Fruit fly (Drosophila melanogaster) whole organism, embryonic: ENCODE results near the gene Nasp.
A peak's percentile ranks its signal among the peaks of the same experiment; 100 is the strongest.

Experiments used
- Atf-2 ChIP-seq: fragments of 200-800 bp; sonication (Bioruptor generic); optimal IDR thresholded peaks from 2 replicates; lab custom pipeline; 2016; ENCODE audit warnings: missing biosample characterization, missing genetic modification characterization
- Awh ChIP-seq: fragments of 200-800 bp; sonication (Bioruptor generic); IDR thresholded peaks from 2 replicates; pipeline ENCODE4, ENCODE4 v1.3.6; 2022; ENCODE audit warnings: missing biosample characterization, missing genetic modification characterization
- CG10147 ChIP-seq: fragments of 200-800 bp; sonication (Bioruptor generic); optimal IDR thresholded peaks from 2 replicates; lab custom pipeline; 2019; ENCODE audit warnings: missing biosample characterization, mild to moderate bottlenecking, missing genetic modification characterization, moderate library complexity
- CG11398 ChIP-seq: fragments of 200-800 bp; sonication (Bioruptor generic); optimal IDR thresholded peaks from 2 replicates; lab custom pipeline; 2016; ENCODE audit warnings: missing biosample characterization, missing genetic modification characterization
- CG11560 ChIP-seq: fragments of 200-800 bp; sonication (Bioruptor generic); IDR thresholded peaks from 3 replicates; pipeline ENCODE4 v1.3.6; 2022; ENCODE audit warnings: missing biosample characterization, missing genetic modification characterization
- CG12104 ChIP-seq: fragments of 200-800 bp; sonication (Bioruptor generic); optimal IDR thresholded peaks from 3 replicates; lab custom pipeline; 2016; ENCODE audit warnings: missing biosample characterization, missing genetic modification characterization
- CG12155 ChIP-seq: fragments of 200-800 bp; sonication (Bioruptor generic); optimal IDR thresholded peaks from 3 replicates; lab custom pipeline; 2016; ENCODE audit warnings: missing biosample characterization, missing genetic modification characterization
- CG12299 ChIP-seq: fragments of 200-800 bp; sonication (Bioruptor generic); optimal IDR thresholded peaks from 2 replicates; lab custom pipeline; 2018; ENCODE audit warnings: missing biosample characterization, mild to moderate bottlenecking, missing genetic modification characterization
- CG12942 ChIP-seq: fragments of 200-800 bp; sonication (Bioruptor generic); optimal IDR thresholded peaks from 3 replicates; lab custom pipeline; 2016; ENCODE audit warnings: missing biosample characterization, missing genetic modification characterization
- CG14441 ChIP-seq: fragments of 200-800 bp; sonication (Bioruptor generic); IDR thresholded peaks from 2 replicates; pipeline ENCODE4 v1.3.6; 2022; ENCODE audit warnings: missing biosample characterization, missing genetic modification characterization
- CG14667 ChIP-seq: fragments of 200-800 bp; sonication (Bioruptor generic); IDR thresholded peaks from 2 replicates; pipeline ENCODE4 v1.3.6; 2022; ENCODE audit warnings: missing biosample characterization, missing genetic modification characterization
- CG15269 ChIP-seq: fragments of 200-800 bp; sonication (Bioruptor generic); optimal IDR thresholded peaks from 2 replicates; lab custom pipeline; 2018; ENCODE audit warnings: missing biosample characterization, mild to moderate bottlenecking, missing genetic modification characterization, moderate library complexity
- CG17612 ChIP-seq: fragments of 200-800 bp; sonication (Bioruptor generic); IDR thresholded peaks from 2 replicates; pipeline ENCODE4 v1.3.6; 2022; ENCODE audit warnings: missing biosample characterization, missing genetic modification characterization
- CG2712 ChIP-seq: fragments of 200-800 bp; optimal IDR thresholded peaks from 3 replicates; lab custom pipeline; 2019; ENCODE audit warnings: missing biosample characterization, mild to moderate bottlenecking, missing genetic modification characterization, moderate library complexity
- CG31388 ChIP-seq: fragments of 200-800 bp; sonication (Bioruptor generic); optimal IDR thresholded peaks from 2 replicates; lab custom pipeline; 2016; ENCODE audit warnings: missing biosample characterization, missing genetic modification characterization
- CG32767 ChIP-seq: fragments of 200-800 bp; sonication (Bioruptor generic); IDR thresholded peaks from 2 replicates; pipeline ENCODE4 v1.3.6; 2022; ENCODE audit warnings: missing biosample characterization, missing genetic modification characterization
- CG34376 ChIP-seq: fragments of 200-800 bp; sonication (Bioruptor generic); optimal IDR thresholded peaks from 2 replicates; lab custom pipeline; 2018; ENCODE audit warnings: missing biosample characterization, mild to moderate bottlenecking, missing genetic modification characterization
- CG5953 ChIP-seq: fragments of 200-800 bp; sonication (Bioruptor generic); IDR thresholded peaks from 2 replicates; pipeline ENCODE4 v1.3.6; 2022; ENCODE audit warnings: missing biosample characterization, missing genetic modification characterization
- CG7372 ChIP-seq: fragments of 200-800 bp; sonication (Bioruptor generic); IDR thresholded peaks from 2 replicates; pipeline ENCODE4 v1.3.6; 2022; ENCODE audit warnings: missing biosample characterization, missing genetic modification characterization
- CG8359 ChIP-seq: fragments of 200-800 bp; sonication (Bioruptor generic); optimal IDR thresholded peaks from 2 replicates; lab custom pipeline; 2017; ENCODE audit warnings: missing biosample characterization, mild to moderate bottlenecking, missing genetic modification characterization, borderline replicate concordance
- CG8388 ChIP-seq: fragments of 200-800 bp; sonication (Bioruptor generic); optimal IDR thresholded peaks from 2 replicates; lab custom pipeline; 2019; ENCODE audit warnings: missing biosample characterization, mild to moderate bottlenecking, missing genetic modification characterization, moderate library complexity
- CG9215 ChIP-seq: fragments of 200-800 bp; sonication (Bioruptor generic); IDR thresholded peaks from 2 replicates; pipeline ENCODE4 v1.3.6; 2022; ENCODE audit warnings: missing biosample characterization, missing genetic modification characterization
- Camta ChIP-seq: fragments of 200-800 bp; sonication (Bioruptor generic); optimal IDR thresholded peaks from 2 replicates; lab custom pipeline; 2016; ENCODE audit warnings: missing biosample characterization, missing genetic modification characterization
- D19A ChIP-seq: fragments of 200-800 bp; optimal IDR thresholded peaks from 3 replicates; lab custom pipeline; 2019; ENCODE audit warnings: missing biosample characterization, mild to moderate bottlenecking, missing genetic modification characterization, moderate library complexity
- D19B ChIP-seq: fragments of 200-800 bp; sonication (Bioruptor generic); optimal IDR thresholded peaks from 2 replicates; lab custom pipeline; 2017; ENCODE audit warnings: missing biosample characterization, mild to moderate bottlenecking, missing genetic modification characterization
- Dfd ChIP-seq, 2 experiments: fragments of >200 bp; optimal IDR thresholded peaks; 2 replicates each; lab custom pipeline; 2017; ENCODE audit warnings: missing biosample characterization in 2 of 2, missing genetic modification characterization in 2 of 2
- Dip2 ChIP-seq: fragments of 200-800 bp; sonication (Bioruptor generic); IDR thresholded peaks from 2 replicates; pipeline ENCODE4 v1.3.6; 2022; ENCODE audit warnings: missing biosample characterization, missing genetic modification characterization
- Dref ChIP-seq: fragments of 200-800 bp; sonication (Bioruptor generic); IDR thresholded peaks from 2 replicates; pipeline ENCODE4 v1.3.6; 2022; ENCODE audit warnings: missing biosample characterization, missing genetic modification characterization
- Elba2 ChIP-seq: fragments of 200-800 bp; sonication (Bioruptor generic); optimal IDR thresholded peaks from 3 replicates; lab custom pipeline; 2016; ENCODE audit warnings: missing biosample characterization, missing genetic modification characterization
- Ets65A ChIP-seq: fragments of 200-800 bp; sonication (Bioruptor generic); peaks from one replicate; lab custom pipeline; 2016; ENCODE audit warnings: missing biosample characterization, missing genetic modification characterization
- Hr78 ChIP-seq, 2 experiments: fragments of 200-800 bp in 1 of 2; fragments of >200 bp in 1 of 2; sonication (Bioruptor generic) in 1 of 2; optimal IDR thresholded peaks; 2 replicates each; lab custom pipeline; 2017 to 2019; ENCODE audit warnings: missing biosample characterization in 2 of 2, missing genetic modification characterization in 2 of 2, mild to moderate bottlenecking in 1 of 2, moderate library complexity in 1 of 2
- Lhr ChIP-seq: fragments of 200-800 bp; sonication (Bioruptor generic); optimal IDR thresholded peaks from 3 replicates; lab custom pipeline; 2017; ENCODE audit warnings: mild to moderate bottlenecking, missing biosample characterization, missing genetic modification reagents, missing genetic modification characterization
- Lpt ChIP-seq: fragments of >200 bp; optimal IDR thresholded peaks from 2 replicates; lab custom pipeline; 2018; ENCODE audit warnings: missing biosample characterization, missing genetic modification characterization
- YL-1 ChIP-seq: fragments of 200-800 bp; sonication (Bioruptor generic); optimal IDR thresholded peaks from 3 replicates; lab custom pipeline; 2017; ENCODE audit warnings: missing biosample characterization, mild to moderate bottlenecking, missing genetic modification characterization
- ac ChIP-seq: fragments of 200-800 bp; sonication (Bioruptor generic); optimal IDR thresholded peaks from 3 replicates; lab custom pipeline; 2017; ENCODE audit warnings: missing biosample characterization, mild to moderate bottlenecking, missing genetic modification characterization
- ash1 ChIP-seq: fragments of 200-800 bp; sonication (Bioruptor generic); optimal IDR thresholded peaks from 2 replicates; lab custom pipeline; 2018; ENCODE audit warnings: missing biosample characterization, mild to moderate bottlenecking, missing genetic modification characterization
- btn ChIP-seq: fragments of 200-800 bp; sonication (Bioruptor generic); optimal IDR thresholded peaks from 2 replicates; lab custom pipeline; 2016; ENCODE audit warnings: missing biosample characterization, missing genetic modification characterization
- cato ChIP-seq: fragments of 200-800 bp; sonication (Bioruptor generic); optimal IDR thresholded peaks from 2 replicates; lab custom pipeline; 2016; ENCODE audit warnings: missing biosample characterization, missing genetic modification characterization, borderline replicate concordance
- crol ChIP-seq: fragments of 200-800 bp; sonication (Bioruptor generic); IDR thresholded peaks from 2 replicates; pipeline ENCODE4 v1.3.6; 2022; ENCODE audit warnings: missing biosample characterization, missing genetic modification characterization
- cwo ChIP-seq: fragments of 200-800 bp; sonication (Bioruptor generic); optimal IDR thresholded peaks from 3 replicates; lab custom pipeline; 2017; ENCODE audit warnings: missing biosample characterization, missing genetic modification characterization, mild to moderate bottlenecking, moderate library complexity, missing genetic modification reagents
- fd102C ChIP-seq: fragments of 200-800 bp; sonication (Bioruptor generic); optimal IDR thresholded peaks from 2 replicates; lab custom pipeline; 2018; ENCODE audit warnings: missing biosample characterization, mild to moderate bottlenecking, missing genetic modification characterization, moderate library complexity
- lola ChIP-seq, 3 experiments: fragments of >200 bp in 2 of 3; fragments of 200-800 bp in 1 of 3; sonication (Bioruptor generic) in 1 of 3; optimal IDR thresholded peaks; 2 replicates each; lab custom pipeline; 2017 to 2019; ENCODE audit warnings: missing biosample characterization in 3 of 3, missing genetic modification characterization in 3 of 3, mild to moderate bottlenecking in 1 of 3, moderate library complexity in 1 of 3
- mam ChIP-seq: fragments of 200-800 bp; sonication (Bioruptor generic); optimal IDR thresholded peaks from 3 replicates; lab custom pipeline; 2016; ENCODE audit warnings: missing biosample characterization, missing genetic modification characterization
- nau ChIP-seq: fragments of 200-800 bp; sonication (Bioruptor generic); optimal IDR thresholded peaks from 3 replicates; lab custom pipeline; 2017; ENCODE audit warnings: missing biosample characterization, mild to moderate bottlenecking, missing genetic modification characterization, missing genetic modification reagents
- nmo ChIP-seq: fragments of 200-800 bp; sonication (Bioruptor generic); optimal IDR thresholded peaks from 2 replicates; lab custom pipeline; 2018; ENCODE audit warnings: missing biosample characterization, mild to moderate bottlenecking, missing genetic modification characterization, moderate library complexity
- oc ChIP-seq: fragments of 200-800 bp; sonication (Bioruptor generic); optimal IDR thresholded peaks from 2 replicates; lab custom pipeline; 2018; ENCODE audit warnings: missing biosample characterization, mild to moderate bottlenecking, missing genetic modification characterization, moderate library complexity
- pb ChIP-seq: fragments of 200-800 bp; sonication (Bioruptor generic); optimal IDR thresholded peaks from 3 replicates; lab custom pipeline; 2016; ENCODE audit warnings: missing biosample characterization, missing genetic modification characterization
- pnt ChIP-seq: fragments of 200-800 bp; sonication (Bioruptor generic); optimal IDR thresholded peaks from 3 replicates; lab custom pipeline; 2016; ENCODE audit warnings: missing biosample characterization, missing genetic modification characterization
- sens ChIP-seq: fragments of 200-800 bp; sonication (Bioruptor generic); peaks from one replicate; lab custom pipeline; 2016; ENCODE audit warnings: missing biosample characterization, missing genetic modification characterization
- sisA ChIP-seq: fragments of 200-800 bp; sonication (Bioruptor generic); IDR thresholded peaks from 2 replicates; pipeline ENCODE4 v1.3.6; 2022; ENCODE audit warnings: missing biosample characterization, missing genetic modification characterization

Nasp gene

DNA sequence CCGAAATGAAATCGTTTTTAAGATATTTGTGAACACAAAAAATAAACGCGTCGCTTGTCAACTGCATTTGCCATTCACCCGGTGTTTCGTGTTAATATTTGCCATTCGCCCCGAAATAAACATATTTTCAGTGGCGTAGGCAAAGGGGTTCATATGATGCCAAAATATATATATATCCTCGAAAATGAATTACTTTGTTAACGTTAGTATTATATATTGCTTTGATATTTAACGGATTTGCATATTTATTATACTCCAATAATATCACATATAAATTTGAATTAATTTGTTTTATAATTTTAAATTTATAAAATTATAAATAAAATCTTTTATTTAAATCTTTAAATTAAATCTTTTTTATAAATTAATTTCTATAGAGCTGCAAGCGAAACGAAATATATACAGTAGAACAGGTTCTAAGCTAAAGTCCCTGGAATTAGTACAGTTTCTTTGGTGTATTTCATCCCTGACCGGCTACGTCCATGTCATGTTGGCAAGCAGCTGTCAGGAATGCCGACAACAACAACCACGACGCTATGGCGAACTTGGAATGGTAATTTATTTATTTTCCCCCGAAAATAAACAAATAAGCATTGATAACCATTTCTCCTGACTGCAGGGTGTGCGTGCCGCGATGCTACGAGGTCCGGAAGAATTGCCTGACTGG is 15.9 kb upstream of the Nasp start, which contains the start of the genes M1BP and CG8202:
TSS of gene M1BP (minus strand) at position 102 of the 667 bp plus-strand sequence.
TSS of gene CG8202 (plus strand) at position 495 of the 667 bp plus-strand sequence.
- TF ChIP-seq CG31388 (peak; percentile 67), CG12942 (GFP tag; lab: Kevin White, UChicago) (peak; percentile 90), CG12155 (GFP tag; lab: Kevin White, UChicago) (peak; percentile 78), fd102C (GFP tag; lab: Kevin White, UChicago) (no peak), Ets65A (GFP tag; lab: Kevin White, UChicago) (peak; percentile 48), sisA (GFP tag; lab: Robert Waterston, UW) (peak; percentile 76), CG14667 (GFP tag; lab: Robert Waterston, UW) (peak; percentile 77), CG12299 (tag; lab: Kevin White, UChicago) (peak; percentile 78), Dip2 (GFP tag; lab: Robert Waterston, UW) (no peak), nmo (GFP tag; lab: Kevin White, UChicago) (peak; percentile 96), oc (no peak), CG2712 (tag; lab: Kevin White, UChicago) (peak; percentile 95), CG15269 (tag; lab: Kevin White, UChicago) (peak; percentile 89), Lpt (GFP tag; lab: Kevin White, UChicago) (no peak), CG14441 (GFP tag; lab: Robert Waterston, UW) (peak; percentile 76), pnt (GFP tag; lab: Kevin White, UChicago) (peak; percentile 70), D19A (tag; lab: Kevin White, UChicago) (no peak), CG12104 (GFP tag; lab: Kevin White, UChicago) (peak; percentile 87), Camta (GFP tag; lab: Kevin White, UChicago) (peak; percentile 6), Awh (GFP tag; lab: Robert Waterston, UW) (peak; percentile 43; the same call in 1 of the 2 replicates), ac (GFP tag; lab: Kevin White, UChicago) (peak; percentile 74), Lhr (GFP tag; lab: Kevin White, UChicago) (peak; percentile 18), crol (GFP tag; lab: Robert Waterston, UW) (no peak), CG9215 (GFP tag; lab: Robert Waterston, UW) (peak; percentile 83), Atf-2 (GFP tag; lab: Kevin White, UChicago) (no peak), Hr78 (GFP tag; optimal IDR thresholded peaks at IDR 0.05; lab: Kevin White, UChicago) (no peak), CG11560 (tag; lab: Robert Waterston, UW) (peak; percentile 64; the same call in 1 of the 3 replicates), Elba2 (peak; percentile 53), CG11398 (GFP tag; lab: Kevin White, UChicago) (no peak), CG32767 (GFP tag; lab: Robert Waterston, UW) (peak; percentile 64; the same call in 1 of the 2 replicates), sens (peak; percentile 88), YL-1 (GFP tag; lab: Kevin White, UChicago) (peak; percentile 85), cato (GFP tag; lab: Kevin White, UChicago) (peak; percentile 81), nau (no peak), CG34376 (GFP tag; lab: Kevin White, UChicago) (peak; percentile 47), Dfd (GFP tag; optimal IDR thresholded peaks at IDR 0.05; lab: Kevin White, UChicago) (no peak), CG17612 (GFP tag; lab: Robert Waterston, UW) (no peak), CG10147 (peak; percentile 89), mam (peak; percentile 78), ash1 (GFP tag; lab: Kevin White, UChicago) (no peak), btn (no peak), CG5953 (GFP tag; lab: Robert Waterston, UW) (no peak), cwo (GFP tag; lab: Kevin White, UChicago) (peak; percentile 87), CG8388 (peak; percentile 91), lola (GFP tag; optimal IDR thresholded peaks at IDR 0.05; lab: Kevin White, UChicago) (peak in 1 of 3 experiments; percentile 96), Dref (no peak), D19B (GFP tag; lab: Kevin White, UChicago) (peak; percentile 71), CG7372 (GFP tag; lab: Robert Waterston, UW) (peak; percentile 79; the same call in 1 of the 2 replicates), CG8359 (GFP tag; lab: Kevin White, UChicago) (peak; percentile 70), pb (no peak)
